Worm (Caenorhabditis elegans) whole organism, mixed stage, embryonic: Measurements from ENCODE around the gene Y46H3D.8.

Experiments
- M03D4.4 ChIP-seq: sonication (generic microtip); optimal IDR thresholded peaks from 2 replicates; lab custom pipeline; 2017; ENCODE audit warnings: mild to moderate bottlenecking, missing genetic modification characterization, missing compliant biosample characterization
- bed-3 ChIP-seq: fragments of 200-800 bp; sonication (Bioruptor generic); optimal IDR thresholded peaks from 3 replicates; lab custom pipeline; 2018; ENCODE audit warnings: mild to moderate bottlenecking, missing genetic modification characterization, moderate library complexity, missing compliant biosample characterization
- blmp-1 ChIP-seq: fragments of 150-350 bp; optimal IDR thresholded peaks from 2 replicates; lab custom pipeline; 2014; ENCODE audit warnings: missing biosample characterization, missing genetic modification characterization
- ceh-39 ChIP-seq: fragments of 150-350 bp; optimal IDR thresholded peaks from 2 replicates; lab custom pipeline; 2014; ENCODE audit warnings: missing biosample characterization, missing genetic modification characterization
- ceh-43 ChIP-seq: fragments of 200-800 bp; sonication (Bioruptor generic); optimal IDR thresholded peaks from 2 replicates; lab custom pipeline; 2018; ENCODE audit warnings: mild to moderate bottlenecking, missing genetic modification characterization, moderate library complexity, missing compliant biosample characterization
- ceh-83 ChIP-seq: fragments of 200-800 bp; sonication (Bioruptor generic); optimal IDR thresholded peaks from 2 replicates; lab custom pipeline; 2018; ENCODE audit warnings: mild to moderate bottlenecking, missing genetic modification characterization, missing compliant biosample characterization
- ces-1 ChIP-seq: fragments of 150-350 bp; optimal IDR thresholded peaks from 2 replicates; lab custom pipeline; 2014; ENCODE audit warnings: missing biosample characterization, missing genetic modification reagents, missing genetic modification characterization
- cnd-1 ChIP-seq: fragments of 200-800 bp; sonication (Bioruptor generic); optimal IDR thresholded peaks from 2 replicates; lab custom pipeline; 2018; ENCODE audit warnings: mild to moderate bottlenecking, missing genetic modification characterization, missing compliant biosample characterization
- drap-1 ChIP-seq: fragments of 200-800 bp; sonication (Bioruptor generic); optimal IDR thresholded peaks from 3 replicates; lab custom pipeline; 2018; ENCODE audit warnings: mild to moderate bottlenecking, missing genetic modification characterization, missing compliant biosample characterization
- elt-1 ChIP-seq: sonication (generic microtip); optimal IDR thresholded peaks from 2 replicates; lab custom pipeline; 2017; ENCODE audit warnings: missing genetic modification characterization, mild to moderate bottlenecking, missing compliant biosample characterization, antibody characterized with exemption, moderate library complexity, borderline replicate concordance; ENCODE audit not compliant: insufficient read depth
- elt-3 ChIP-seq: fragments of 150-350 bp; optimal IDR thresholded peaks from 2 replicates; lab custom pipeline; 2014; ENCODE audit warnings: missing biosample characterization, missing genetic modification characterization
- flh-1 ChIP-seq: fragments of 200-800 bp; sonication (Bioruptor generic); optimal IDR thresholded peaks from 2 replicates; lab custom pipeline; 2018; ENCODE audit warnings: mild to moderate bottlenecking, missing genetic modification characterization, moderate library complexity, missing compliant biosample characterization
- lin-13 ChIP-seq: fragments of 150-350 bp; optimal IDR thresholded peaks from 2 replicates; lab custom pipeline; 2014; ENCODE audit warnings: missing biosample characterization, missing genetic modification characterization
- lsy-2 ChIP-seq: fragments of 150-350 bp; optimal IDR thresholded peaks from 2 replicates; lab custom pipeline; 2014; ENCODE audit warnings: missing biosample characterization, missing genetic modification characterization
- mab-5 ChIP-seq: fragments of 150-350 bp; optimal IDR thresholded peaks from 2 replicates; lab custom pipeline; 2014; ENCODE audit warnings: missing biosample characterization, missing genetic modification characterization
- mep-1 ChIP-seq: fragments of 150-350 bp; optimal IDR thresholded peaks from 2 replicates; lab custom pipeline; 2017; ENCODE audit warnings: missing biosample characterization, missing genetic modification reagents, missing genetic modification characterization, inconsistent platforms
- mls-2 ChIP-seq: sonication (generic microtip); optimal IDR thresholded peaks from 2 replicates; lab custom pipeline; 2016; ENCODE audit warnings: mild to moderate bottlenecking, missing genetic modification characterization, moderate library complexity, missing compliant biosample characterization
- nhr-2 ChIP-seq: fragments of 150-350 bp; optimal IDR thresholded peaks from 2 replicates; lab custom pipeline; 2014; ENCODE audit warnings: missing biosample characterization, missing genetic modification characterization
- nhr-237 ChIP-seq: fragments of 150-350 bp; optimal IDR thresholded peaks from 2 replicates; lab custom pipeline; 2014; ENCODE audit warnings: missing biosample characterization, missing genetic modification characterization
- nhr-76 ChIP-seq: sonication (generic microtip); optimal IDR thresholded peaks from 2 replicates; lab custom pipeline; 2017; ENCODE audit warnings: missing biosample characterization, missing genetic modification characterization
- pha-4 ChIP-seq: fragments of 150-350 bp; optimal IDR thresholded peaks from 2 replicates; lab custom pipeline; 2018; ENCODE audit warnings: missing biosample characterization, missing genetic modification reagents, missing genetic modification characterization
- sem-2 ChIP-seq: fragments of 200-800 bp; sonication (Bioruptor generic); optimal IDR thresholded peaks from 2 replicates; lab custom pipeline; 2018; ENCODE audit warnings: mild to moderate bottlenecking, missing genetic modification characterization, missing compliant biosample characterization
- snpc-4 ChIP-seq: fragments of 150-350 bp; optimal IDR thresholded peaks from 2 replicates; lab custom pipeline; 2014; ENCODE audit warnings: missing biosample characterization, missing genetic modification characterization
- sptf-1 ChIP-seq: sonication (generic microtip); optimal IDR thresholded peaks from 2 replicates; lab custom pipeline; 2017; ENCODE audit warnings: mild to moderate bottlenecking, missing genetic modification characterization, moderate library complexity, missing compliant biosample characterization
- tbx-8 ChIP-seq: fragments of 200-800 bp; sonication (Bioruptor generic); optimal IDR thresholded peaks from 2 replicates; lab custom pipeline; 2018; ENCODE audit warnings: mild to moderate bottlenecking, missing genetic modification characterization, moderate library complexity, missing compliant biosample characterization
- unc-120 ChIP-seq: sonication (generic microtip); optimal IDR thresholded peaks from 2 replicates; lab custom pipeline; 2017; ENCODE audit warnings: missing genetic modification characterization, missing compliant biosample characterization; ENCODE audit not compliant: poor library complexity, severe bottlenecking
- unc-39 ChIP-seq: fragments of 150-350 bp; optimal IDR thresholded peaks from 2 replicates; lab custom pipeline; 2014; ENCODE audit warnings: missing biosample characterization, missing genetic modification characterization
- unc-62 ChIP-seq: fragments of 150-350 bp; optimal IDR thresholded peaks from 2 replicates; lab custom pipeline; 2014; ENCODE audit warnings: missing biosample characterization, missing genetic modification reagents, missing genetic modification characterization
- zip-8 ChIP-seq: fragments of 150-350 bp; optimal IDR thresholded peaks from 2 replicates; lab custom pipeline; 2014; ENCODE audit warnings: missing biosample characterization, missing genetic modification characterization
- ztf-11 ChIP-seq: fragments of 150-350 bp; optimal IDR thresholded peaks from 2 replicates; lab custom pipeline; 2014; ENCODE audit warnings: missing biosample characterization, missing genetic modification characterization

Gene Y46H3D.8

DNA sequence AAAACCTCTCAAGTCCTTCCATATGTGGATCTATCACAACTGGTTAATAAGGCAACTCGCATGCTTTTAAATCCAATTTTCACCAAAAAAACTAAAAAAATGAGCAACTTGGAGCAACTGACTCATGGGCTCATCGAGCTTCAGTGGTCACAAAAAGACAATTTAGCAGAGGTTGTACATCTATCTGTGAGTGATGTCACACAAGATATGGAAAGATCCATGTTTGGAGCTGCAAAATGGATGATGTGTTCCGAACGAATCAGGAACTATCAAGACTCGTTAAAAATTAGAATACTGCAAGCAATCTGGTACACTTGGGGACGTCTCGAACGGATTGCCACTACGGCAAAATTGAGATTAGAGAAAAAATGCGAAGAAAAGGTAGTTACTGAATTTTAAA lies 19.5 kb downstream of the Y46H3D.8 start:
- no peak for TF ChIP-seq mls-2 (tag; lab: Kevin White, UChicago)
- no peak for TF ChIP-seq tbx-8 (GFP tag; lab: Kevin White, UChicago)
- TF ChIP-seq elt-3 (tag; lab: Kevin White, UChicago) = no peak
- TF ChIP-seq lin-13 (tag; lab: Kevin White, UChicago) = no peak
- TF ChIP-seq unc-120 (tag; lab: Kevin White, UChicago) = no peak
- TF ChIP-seq mep-1 = no peak
- TF ChIP-seq M03D4.4 = no peak
- TF ChIP-seq zip-8 (tag; lab: Kevin White, UChicago) = no peak
- no peak for TF ChIP-seq nhr-76

DNA sequence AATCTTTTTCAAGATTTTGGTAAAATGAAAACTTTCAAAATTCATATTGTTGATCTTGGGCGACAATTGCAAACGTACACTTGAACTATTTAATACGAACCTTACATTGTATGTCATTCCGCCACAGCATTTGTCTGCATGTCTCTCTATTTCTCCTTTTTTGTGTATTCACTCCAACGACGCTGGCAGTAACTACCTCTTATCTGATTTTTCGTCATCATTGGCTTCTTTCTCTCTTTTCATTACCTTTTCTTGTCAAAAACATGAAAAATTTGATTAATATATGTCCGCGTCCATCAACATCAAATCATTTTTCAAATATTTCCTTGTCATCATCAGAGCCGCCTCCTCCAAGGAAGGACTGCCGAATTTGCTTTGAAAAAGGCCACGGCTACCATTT lies 21.0 kb downstream of the Y46H3D.8 start, which contains the start of gene nhr-177:
Gene nhr-177, plus strand, starts transcription at position 167 of the 400 bp plus-strand sequence.
- TF ChIP-seq M03D4.4 (no peak), unc-120 (tag; lab: Kevin White, UChicago) (no peak), tbx-8 (GFP tag; lab: Kevin White, UChicago) (no peak), lin-13 (tag; lab: Kevin White, UChicago) (no peak), snpc-4 (tag; lab: Kevin White, UChicago) (no peak), zip-8 (tag; lab: Kevin White, UChicago) (no peak), unc-39 (tag; lab: Kevin White, UChicago) (no peak), mep-1 (no peak), ztf-11 (no peak), nhr-237 (tag; lab: Kevin White, UChicago) (no peak), ces-1 (GFP tag; lab: Kevin White, UChicago) (no peak), mab-5 (tag; lab: Kevin White, UChicago) (no peak), mls-2 (tag; lab: Kevin White, UChicago) (no peak), unc-62 (no peak), blmp-1 (tag; lab: Kevin White, UChicago) (no peak), flh-1 (GFP tag; lab: Kevin White, UChicago) (no peak), elt-1 (no peak), sem-2 (GFP tag; lab: Kevin White, UChicago) (no peak), ceh-83 (GFP tag; lab: Kevin White, UChicago) (no peak)

DNA sequence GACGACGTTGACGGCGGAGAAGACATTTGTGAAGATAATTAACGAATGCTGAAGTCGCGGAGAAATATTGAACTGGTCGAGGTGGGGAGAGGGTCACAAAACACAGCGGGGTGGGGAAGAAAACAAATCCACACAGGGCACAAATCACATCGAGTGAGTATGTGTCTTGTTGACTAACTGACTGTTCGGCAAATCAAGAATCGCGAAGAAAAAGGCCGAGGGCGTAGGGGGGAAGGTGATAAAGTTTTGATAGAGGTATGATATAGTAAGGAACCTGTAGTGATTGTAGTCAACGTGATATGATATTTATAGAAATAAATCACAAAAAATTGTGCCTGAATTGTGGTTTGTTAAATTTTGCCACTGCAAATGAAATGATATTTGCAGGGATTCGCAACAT lies 23.3 kb downstream of the Y46H3D.8 start, which contains the start of gene nhr-178:
Gene nhr-178, minus strand, starts transcription at position 164 of the 400 bp plus-strand sequence.
- TF ChIP-seq zip-8 (tag; lab: Kevin White, UChicago) (no peak), tbx-8 (GFP tag; lab: Kevin White, UChicago) (no peak), mls-2 (tag; lab: Kevin White, UChicago) (no peak), lsy-2 (tag; lab: Kevin White, UChicago) (no peak), blmp-1 (tag; lab: Kevin White, UChicago) (no peak), snpc-4 (tag; lab: Kevin White, UChicago) (no peak), sem-2 (GFP tag; lab: Kevin White, UChicago) (no peak), cnd-1 (no peak), elt-1 (no peak), M03D4.4 (no peak), nhr-2 (tag; lab: Kevin White, UChicago) (no peak), drap-1 (GFP tag; lab: Kevin White, UChicago) (no peak), pha-4 (tag; lab: Kevin White, UChicago) (no peak), ceh-83 (GFP tag; lab: Kevin White, UChicago) (no peak), nhr-237 (tag; lab: Kevin White, UChicago) (no peak), unc-62 (no peak), flh-1 (GFP tag; lab: Kevin White, UChicago) (no peak)
- TF ChIP-seq, all 35 proteins: peak for 0

DNA sequence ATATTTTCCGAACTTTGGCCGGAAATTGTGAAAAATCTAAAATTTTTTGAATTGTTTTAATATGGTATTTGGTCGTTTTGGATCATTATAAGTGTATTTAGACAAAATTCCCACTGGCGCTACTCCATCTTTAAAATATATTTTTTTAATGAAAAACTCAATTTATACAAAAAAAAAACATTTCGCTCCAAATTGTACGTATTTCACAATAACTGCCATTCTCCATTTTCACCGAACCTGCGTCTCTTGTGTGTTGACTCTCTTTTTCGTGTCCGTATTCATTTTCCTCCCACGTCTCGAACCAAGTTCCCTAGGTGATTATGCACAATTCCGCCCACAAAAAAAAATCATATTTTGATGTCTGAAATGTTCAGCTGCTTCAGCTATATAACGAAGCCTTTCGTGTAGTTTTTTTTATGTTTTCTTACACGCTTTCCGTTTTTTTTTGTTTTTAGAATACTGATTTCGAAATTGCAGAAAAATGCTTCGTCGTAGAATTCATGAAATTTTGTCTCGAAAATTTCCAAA lies 30.4 kb downstream of the Y46H3D.8 start, which contains the start of gene F16B4.2:
Gene F16B4.2, plus strand, starts transcription at position 478 of the 528 bp plus-strand sequence.
- TF ChIP-seq elt-1 = no peak
- no peak for TF ChIP-seq M03D4.4
- TF ChIP-seq ztf-11 = no peak
- TF ChIP-seq ces-1 (GFP tag; lab: Kevin White, UChicago) = no peak
- TF ChIP-seq nhr-237 (tag; lab: Kevin White, UChicago) = no peak
- TF ChIP-seq cnd-1 = no peak
- TF ChIP-seq pha-4 (tag; lab: Kevin White, UChicago) = no peak
- TF ChIP-seq bed-3 (GFP tag; lab: Kevin White, UChicago) = no peak
- no peak for TF ChIP-seq ceh-83 (GFP tag; lab: Kevin White, UChicago)
- TF ChIP-seq mab-5 (tag; lab: Kevin White, UChicago) = no peak
- no peak for TF ChIP-seq tbx-8 (GFP tag; lab: Kevin White, UChicago)

DNA sequence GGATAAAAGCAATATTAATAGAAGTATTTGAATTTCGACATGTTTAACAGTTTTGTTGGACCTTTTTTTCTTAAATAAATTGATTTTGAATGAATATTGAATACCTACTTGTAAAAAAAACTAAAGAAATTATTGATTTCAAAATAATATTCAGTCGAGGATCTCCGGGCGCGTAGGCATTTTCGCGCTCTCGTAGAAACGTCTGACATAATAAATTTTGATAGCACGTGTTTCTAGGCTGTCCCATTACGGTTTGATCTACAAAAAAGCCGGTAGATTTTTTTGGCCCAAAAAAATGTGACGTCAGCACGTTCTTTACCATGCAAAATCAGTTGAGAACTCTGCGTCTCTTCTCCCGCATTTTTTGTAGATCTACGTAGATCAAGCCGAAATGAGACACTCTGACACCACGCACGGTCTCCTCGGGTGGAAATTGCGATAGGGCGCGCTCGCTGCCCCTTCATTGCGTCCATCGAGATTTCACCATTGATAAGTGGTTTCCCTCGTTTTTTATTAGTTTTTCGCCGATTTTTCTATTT lies 36.4 kb downstream of the Y46H3D.8 start:
- TF ChIP-seq sptf-1 (tag; lab: Kevin White, UChicago) (no peak), unc-62 (no peak), mep-1 (no peak), lin-13 (tag; lab: Kevin White, UChicago) (no peak), M03D4.4 (no peak), unc-120 (tag; lab: Kevin White, UChicago) (no peak), cnd-1 (no peak), pha-4 (tag; lab: Kevin White, UChicago) (no peak), lsy-2 (tag; lab: Kevin White, UChicago) (no peak), nhr-76 (no peak), drap-1 (GFP tag; lab: Kevin White, UChicago) (no peak), bed-3 (GFP tag; lab: Kevin White, UChicago) (no peak), flh-1 (GFP tag; lab: Kevin White, UChicago) (no peak), snpc-4 (tag; lab: Kevin White, UChicago) (no peak), nhr-2 (tag; lab: Kevin White, UChicago) (no peak), ceh-83 (GFP tag; lab: Kevin White, UChicago) (no peak), ceh-43 (GFP tag; lab: Kevin White, UChicago) (no peak), ceh-39 (tag; lab: Kevin White, UChicago) (no peak)
